Worm (Caenorhabditis elegans) whole organism, L1 larva: ENCODE results near the gene aqp-1.

Experiments
- C04F5.9 ChIP-seq: sonication (generic microtip); optimal IDR thresholded peaks from 2 replicates; lab custom pipeline; 2016; ENCODE audit warnings: missing genetic modification characterization, missing compliant biosample characterization
- F16B12.6 ChIP-seq: fragments of 150-350 bp; optimal IDR thresholded peaks from 2 replicates; lab custom pipeline; 2014; ENCODE audit warnings: missing biosample characterization, missing genetic modification characterization
- aha-1 ChIP-seq: fragments of 150-350 bp; optimal IDR thresholded peaks from 2 replicates; lab custom pipeline; 2014; ENCODE audit warnings: missing biosample characterization, missing genetic modification characterization
- alr-1 ChIP-seq: fragments of 200-800 bp; sonication (Bioruptor generic); optimal IDR thresholded peaks from 2 replicates; lab custom pipeline; 2018; ENCODE audit warnings: borderline replicate concordance, mild to moderate bottlenecking, missing genetic modification characterization, missing compliant biosample characterization
- aly-2 ChIP-seq: fragments of 150-350 bp; optimal IDR thresholded peaks from 2 replicates; lab custom pipeline; 2014; ENCODE audit warnings: missing biosample characterization, missing genetic modification characterization
- ceh-8 ChIP-seq: fragments of 200-800 bp; sonication (Bioruptor generic); optimal IDR thresholded peaks from 2 replicates; lab custom pipeline; 2018; ENCODE audit warnings: mild to moderate bottlenecking, missing genetic modification characterization, moderate library complexity, missing compliant biosample characterization
- ceh-82 ChIP-seq, 3 experiments: fragments of 150-350 bp in 1 of 3; sonication (generic microtip) in 2 of 3; optimal IDR thresholded peaks; 2 replicates each; lab custom pipeline; 2014 to 2017; ENCODE audit warnings: missing biosample characterization in 3 of 3, missing genetic modification characterization in 3 of 3
- ceh-88 ChIP-seq: fragments of 200-800 bp; sonication (Bioruptor generic); IDR thresholded peaks from 2 replicates; pipeline ENCODE4 v1.3.6; 2022; ENCODE audit warnings: missing genetic modification characterization, missing compliant biosample characterization
- ceh-90 ChIP-seq: sonication (generic microtip); optimal IDR thresholded peaks from 2 replicates; lab custom pipeline; 2016; ENCODE audit warnings: missing genetic modification characterization, missing compliant biosample characterization
- ces-1 ChIP-seq: fragments of 150-350 bp; optimal IDR thresholded peaks from 2 replicates; lab custom pipeline; 2014; ENCODE audit warnings: missing biosample characterization, missing genetic modification reagents, missing genetic modification characterization
- dsc-1 ChIP-seq: sonication (generic microtip); optimal IDR thresholded peaks from 2 replicates; lab custom pipeline; 2016; ENCODE audit warnings: mild to moderate bottlenecking, missing genetic modification characterization, missing compliant biosample characterization
- efl-1 ChIP-seq, 4 experiments: fragments of 150-350 bp; optimal IDR thresholded peaks in 3 of 4; peaks in 1 of 4; 1 replicate in 1 of 4; 2 replicates in 3 of 4; lab custom pipeline; 2014; ENCODE audit warnings: missing biosample characterization in 2 of 4, missing genetic modification characterization in 2 of 4, missing genetic modification reagents in 2 of 4
- egl-27 ChIP-seq, 2 experiments: fragments of 150-350 bp in 1 of 2; sonication (generic microtip); optimal IDR thresholded peaks; 3 replicates each; lab custom pipeline; 2017 to 2018; ENCODE audit warnings: missing biosample characterization in 2 of 2, missing genetic modification characterization in 2 of 2, missing genetic modification reagents in 2 of 2
- elt-2 ChIP-seq: sonication (generic microtip); optimal IDR thresholded peaks from 2 replicates; lab custom pipeline; 2016; ENCODE audit warnings: missing genetic modification characterization, mild to moderate bottlenecking, inconsistent platforms, missing compliant biosample characterization, missing genetic modification reagents
- elt-3 ChIP-seq, 6 experiments: fragments of 150-350 bp in 1 of 6; sonication (generic microtip); optimal IDR thresholded peaks; 2 replicates each; lab custom pipeline; 2017 to 2018; ENCODE audit warnings: missing biosample characterization in 6 of 6, missing genetic modification characterization in 6 of 6, inconsistent platforms in 1 of 6
- fkh-10 ChIP-seq: sonication (generic microtip); optimal IDR thresholded peaks from 2 replicates; lab custom pipeline; 2017; ENCODE audit warnings: missing biosample characterization, missing genetic modification reagents, missing genetic modification characterization
- hlh-4 ChIP-seq: sonication (generic microtip); optimal IDR thresholded peaks from 2 replicates; lab custom pipeline; 2016; ENCODE audit warnings: mild to moderate bottlenecking, missing genetic modification characterization, missing compliant biosample characterization
- hpl-2 ChIP-seq: fragments of 150-350 bp; optimal IDR thresholded peaks from 2 replicates; lab custom pipeline; 2014; ENCODE audit warnings: missing biosample characterization, missing genetic modification reagents, missing genetic modification characterization
- irx-1 ChIP-seq: sonication (generic microtip); optimal IDR thresholded peaks from 2 replicates; lab custom pipeline; 2016; ENCODE audit warnings: missing genetic modification characterization, missing compliant biosample characterization
- isw-1 ChIP-seq: fragments of 200-800 bp; sonication (Bioruptor generic); IDR thresholded peaks from 2 replicates; pipeline ENCODE4 v1.3.6; 2022; ENCODE audit warnings: missing genetic modification characterization, missing compliant biosample characterization
- jun-1 ChIP-seq: fragments of 150-350 bp; optimal IDR thresholded peaks from 2 replicates; lab custom pipeline; 2014; ENCODE audit warnings: missing biosample characterization, missing genetic modification reagents, missing genetic modification characterization
- lin-14 ChIP-seq: fragments of 200-800 bp; sonication (Bioruptor generic); optimal IDR thresholded peaks from 2 replicates; lab custom pipeline; 2018; ENCODE audit warnings: mild to moderate bottlenecking, missing genetic modification characterization, moderate library complexity, missing compliant biosample characterization
- lin-15B ChIP-seq: fragments of 150-350 bp; sonication (generic microtip); optimal IDR thresholded peaks from 3 replicates; lab custom pipeline; 2014; ENCODE audit warnings: missing biosample characterization, missing genetic modification characterization
- lin-39 ChIP-seq: fragments of 150-350 bp; optimal IDR thresholded peaks from 2 replicates; lab custom pipeline; 2014; ENCODE audit warnings: missing biosample characterization, missing genetic modification reagents, missing genetic modification characterization
- lsy-2 ChIP-seq, 2 experiments: fragments of 150-350 bp; optimal IDR thresholded peaks; 2 replicates each; lab custom pipeline; 2014; ENCODE audit warnings: missing biosample characterization in 2 of 2, missing genetic modification characterization in 2 of 2
- mdl-1 ChIP-seq, 2 experiments: fragments of 150-350 bp; optimal IDR thresholded peaks; 2 replicates each; lab custom pipeline; 2014 to 2017; ENCODE audit warnings: missing biosample characterization in 2 of 2, missing genetic modification characterization in 2 of 2, inconsistent platforms in 1 of 2
- nhr-11 ChIP-seq: fragments of 150-350 bp; optimal IDR thresholded peaks from 2 replicates; lab custom pipeline; 2014; ENCODE audit warnings: missing biosample characterization, missing genetic modification characterization
- nhr-237 ChIP-seq: fragments of 150-350 bp; optimal IDR thresholded peaks from 2 replicates; lab custom pipeline; 2014; ENCODE audit warnings: missing biosample characterization, missing genetic modification characterization
- nhr-76 ChIP-seq: sonication (generic microtip); optimal IDR thresholded peaks from 2 replicates; lab custom pipeline; 2017; ENCODE audit warnings: missing biosample characterization, missing genetic modification characterization
- nhr-85 ChIP-seq: sonication (generic microtip); peaks from one replicate; lab custom pipeline; 2016; ENCODE audit warnings: missing genetic modification characterization, inconsistent platforms, missing compliant biosample characterization
- pag-3 ChIP-seq: sonication (generic microtip); optimal IDR thresholded peaks from 2 replicates; lab custom pipeline; 2017; ENCODE audit warnings: missing genetic modification characterization, mild to moderate bottlenecking, missing compliant biosample characterization, antibody characterized with exemption, borderline replicate concordance; ENCODE audit not compliant: insufficient read depth
- pax-3 ChIP-seq: fragments of 200-800 bp; sonication (Bioruptor generic); optimal IDR thresholded peaks from 2 replicates; lab custom pipeline; 2018; ENCODE audit warnings: mild to moderate bottlenecking, missing genetic modification characterization, moderate library complexity, missing compliant biosample characterization
- snpc-4 ChIP-seq: fragments of 150-350 bp; optimal IDR thresholded peaks from 2 replicates; lab custom pipeline; 2014; ENCODE audit warnings: missing biosample characterization, missing genetic modification characterization
- swsn-7 ChIP-seq: sonication (generic microtip); optimal IDR thresholded peaks from 2 replicates; lab custom pipeline; 2016; ENCODE audit warnings: missing genetic modification characterization, missing compliant biosample characterization
- tbx-2 ChIP-seq: sonication (generic microtip); optimal IDR thresholded peaks from 2 replicates; lab custom pipeline; 2016; ENCODE audit warnings: missing genetic modification characterization, missing compliant biosample characterization
- unc-130 ChIP-seq: fragments of 150-350 bp; optimal IDR thresholded peaks from 2 replicates; lab custom pipeline; 2017; ENCODE audit warnings: missing biosample characterization, missing genetic modification characterization, inconsistent platforms
- unc-30 ChIP-seq: sonication (generic microtip); optimal IDR thresholded peaks from 2 replicates; lab custom pipeline; 2017; ENCODE audit warnings: missing biosample characterization, missing genetic modification characterization
- unc-62 ChIP-seq: fragments of 150-350 bp; optimal IDR thresholded peaks from 2 replicates; lab custom pipeline; 2014; ENCODE audit warnings: missing biosample characterization, missing genetic modification reagents, missing genetic modification characterization
- unc-86 ChIP-seq: sonication (generic microtip); optimal IDR thresholded peaks from 2 replicates; lab custom pipeline; 2016; ENCODE audit warnings: missing genetic modification characterization, missing compliant biosample characterization
- unc-98 ChIP-seq: fragments of 200-800 bp; sonication (Bioruptor generic); IDR thresholded peaks from 2 replicates; pipeline ENCODE4 v1.3.6; 2022; ENCODE audit warnings: missing genetic modification characterization, missing compliant biosample characterization
- vab-15 ChIP-seq: sonication (generic microtip); optimal IDR thresholded peaks from 2 replicates; lab custom pipeline; 2017; ENCODE audit warnings: missing genotype, mild to moderate bottlenecking, missing genetic modification characterization, missing compliant biosample characterization
- zag-1 ChIP-seq: fragments of 150-350 bp; optimal IDR thresholded peaks from 2 replicates; lab custom pipeline; 2014; ENCODE audit warnings: missing biosample characterization, missing genetic modification characterization
- ztf-11 ChIP-seq, 2 experiments: sonication (generic microtip); optimal IDR thresholded peaks; 2 replicates each; lab custom pipeline; 2016 to 2017; ENCODE audit warnings: missing genetic modification characterization in 2 of 2, missing biosample characterization in 1 of 2, missing compliant biosample characterization in 1 of 2

aqp-1 gene

DNA sequence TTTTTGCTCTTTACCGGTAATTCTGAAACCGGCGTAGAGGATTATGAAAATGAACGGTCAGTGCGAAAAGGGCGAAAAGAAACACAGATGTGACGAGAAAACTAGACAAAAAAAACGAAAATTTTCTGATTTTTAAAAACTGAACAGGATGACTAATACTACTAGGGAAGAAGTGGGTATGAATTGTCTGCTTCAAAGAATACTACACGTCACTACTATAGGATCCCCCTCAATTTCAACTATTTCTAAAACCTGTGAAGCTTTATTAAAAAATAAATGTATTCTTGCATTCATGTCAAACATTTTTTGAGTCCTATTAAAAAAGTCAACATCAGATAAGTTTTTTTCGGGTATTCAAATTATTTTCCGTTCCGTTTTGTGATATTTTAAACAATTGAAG lies 14.1 kb downstream of the aqp-1 start:
- TF ChIP-seq ceh-90 (tag; lab: Kevin White, UChicago) (no peak), lin-39 (tag; lab: Kevin White, UChicago) (no peak), aha-1 (tag; lab: Kevin White, UChicago) (no peak), pax-3 (tag; lab: Kevin White, UChicago) (no peak), ceh-88 (GFP tag; lab: Robert Waterston, UW) (no peak), alr-1 (tag; lab: Kevin White, UChicago) (no peak), aly-2 (tag; lab: Kevin White, UChicago) (no peak), unc-62 (GFP tag; lab: Kevin White, UChicago) (no peak), unc-98 (no peak)
- TF ChIP-seq, all 84 proteins: peak for 0

DNA sequence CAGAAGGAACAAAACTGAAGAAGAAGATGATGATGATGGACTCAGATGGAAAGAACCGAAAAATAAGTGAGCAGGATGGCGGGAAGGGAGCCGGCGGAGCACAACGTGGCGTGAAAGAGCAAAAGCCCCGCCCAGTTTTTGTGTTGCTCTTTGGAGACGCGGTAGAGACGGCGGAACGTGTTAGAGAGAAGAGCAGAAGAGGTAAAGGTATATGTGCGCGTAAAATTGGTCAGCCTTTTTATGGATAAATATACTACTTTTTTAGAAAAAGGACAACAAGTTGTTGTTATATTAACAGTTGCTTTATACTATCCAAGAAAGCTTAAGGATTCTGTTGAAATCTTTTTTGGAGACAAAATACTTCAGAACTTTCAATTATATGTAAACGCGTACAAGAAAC lies 21.1 kb downstream of the aqp-1 start, which contains the start of gene E04F6.10:
E04F6.10 (minus strand) TSS at position 101 of the 400 bp plus-strand sequence.
- no peak for TF ChIP-seq nhr-237 (tag; lab: Kevin White, UChicago)
- TF ChIP-seq unc-130 (tag; lab: Kevin White, UChicago): no peak
- no peak for TF ChIP-seq ztf-11 (tag; optimal IDR thresholded peaks at IDR 0.05; lab: Kevin White, UChicago)
- no peak for TF ChIP-seq elt-2
- no peak for TF ChIP-seq snpc-4 (tag; lab: Kevin White, UChicago)
- TF ChIP-seq nhr-76 (tag; lab: Kevin White, UChicago): no peak
- no peak for TF ChIP-seq F16B12.6
- no peak for TF ChIP-seq egl-27 (tag; optimal IDR thresholded peaks at IDR 0.05; lab: Kevin White, UChicago)
- TF ChIP-seq hlh-4 (tag; lab: Kevin White, UChicago): no peak
- no peak for TF ChIP-seq nhr-85 (tag; lab: Kevin White, UChicago)
- TF ChIP-seq fkh-10: no peak
- TF ChIP-seq C04F5.9 (tag; lab: Kevin White, UChicago): no peak
- no peak for TF ChIP-seq ces-1 (GFP tag; lab: Kevin White, UChicago)
- TF ChIP-seq jun-1 (tag; lab: Kevin White, UChicago): no peak
- TF ChIP-seq elt-3 (tag; optimal IDR thresholded peaks at IDR 0.05; lab: Kevin White, UChicago): no peak
- TF ChIP-seq unc-86: no peak
- TF ChIP-seq hpl-2: no peak
- no peak for TF ChIP-seq vab-15 (tag; lab: Kevin White, UChicago)
- TF ChIP-seq dsc-1 (tag; lab: Kevin White, UChicago): no peak
- no peak for TF ChIP-seq ceh-82 (tag; optimal IDR thresholded peaks at IDR 0.05; lab: Kevin White, UChicago)

DNA sequence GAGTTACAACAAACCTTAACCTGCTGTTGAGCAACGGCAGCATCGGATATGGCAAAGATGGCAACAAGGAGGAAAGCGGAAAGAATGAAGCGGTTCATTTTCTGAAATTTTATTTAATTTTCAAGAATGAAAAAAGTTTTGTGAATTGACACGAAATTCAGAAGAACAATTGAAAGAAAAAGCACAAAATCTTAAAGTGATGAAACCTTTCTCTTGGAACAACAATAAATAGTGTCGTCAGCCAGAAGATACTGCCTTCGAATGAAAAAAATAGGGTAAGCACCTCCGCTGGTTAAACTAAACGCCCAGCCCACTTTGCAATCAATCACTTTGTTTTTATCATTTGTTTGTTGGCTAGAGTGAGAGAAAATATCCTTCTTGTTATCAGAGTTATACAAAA lies 26.1 kb downstream of the aqp-1 start, which contains the start of gene E04F6.9:
E04F6.9 (minus strand) TSS at position 101 of the 400 bp plus-strand sequence.
- no peak for TF ChIP-seq lsy-2 (tag; optimal IDR thresholded peaks at IDR 0.05; lab: Kevin White, UChicago)
- no peak for TF ChIP-seq irx-1
- TF ChIP-seq nhr-11 (tag; lab: Kevin White, UChicago): no peak
- no peak for TF ChIP-seq hpl-2
- no peak for TF ChIP-seq swsn-7
- no peak for TF ChIP-seq tbx-2
- no peak for TF ChIP-seq ceh-8
- no peak for TF ChIP-seq efl-1 (optimal IDR thresholded peaks at IDR 0.05; lab: Kevin White, UChicago)
- no peak for TF ChIP-seq efl-1 (GFP tag; optimal IDR thresholded peaks at IDR 0.05 in 1 of 2; lab: Kevin White, UChicago)
- no peak for TF ChIP-seq zag-1
- no peak for TF ChIP-seq mdl-1 (tag; optimal IDR thresholded peaks at IDR 0.05; lab: Kevin White, UChicago)
- TF ChIP-seq lin-15B (tag; lab: Kevin White, UChicago): no peak
- no peak for TF ChIP-seq isw-1
- TF ChIP-seq unc-30 (tag; lab: Kevin White, UChicago): no peak
- TF ChIP-seq pag-3: no peak
- TF ChIP-seq dsc-1 (tag; lab: Kevin White, UChicago): no peak
- TF ChIP-seq lin-14: no peak
